Worm (Caenorhabditis elegans) whole organism, midembryonic: ENCODE measurements around the gene F16B12.4.
A peak's percentile ranks its signal among the peaks of the same experiment; 100 is the strongest.

ENCODE experiments used
- T22C8.4 ChIP-seq: fragments of 200-800 bp; sonication (Bioruptor generic); IDR thresholded peaks from 2 replicates; pipeline ENCODE4 v1.3.6; 2022; ENCODE audit warnings: missing genetic modification characterization, missing compliant biosample characterization
- cog-1 ChIP-seq: sonication (generic microtip); optimal IDR thresholded peaks from 2 replicates; lab custom pipeline; 2016; ENCODE audit warnings: missing genetic modification characterization, missing compliant biosample characterization
- flt-1 ChIP-seq: fragments of 200-800 bp; sonication (Bioruptor generic); IDR thresholded peaks from 2 replicates; pipeline ENCODE4 v1.3.6; 2022; ENCODE audit warnings: missing genetic modification characterization, missing compliant biosample characterization
- klf-2 ChIP-seq: fragments of 200-800 bp; sonication (Bioruptor generic); conservative IDR thresholded peaks from 2 replicates; pipeline ENCODE4 v1.3.6; 2022; ENCODE audit warnings: missing genetic modification reagents, missing genetic modification characterization, missing compliant biosample characterization
- med-1 ChIP-seq: sonication (generic microtip); optimal IDR thresholded peaks from 2 replicates; lab custom pipeline; 2017; ENCODE audit warnings: missing genetic modification characterization, mild to moderate bottlenecking, missing compliant biosample characterization, antibody characterized with exemption, missing genetic modification reagents; ENCODE audit not compliant: insufficient read depth
- ref-1 ChIP-seq: fragments of 200-800 bp; sonication (Bioruptor generic); conservative IDR thresholded peaks from 2 replicates; pipeline ENCODE4 v1.3.6; 2022; ENCODE audit warnings: missing genetic modification reagents, missing genetic modification characterization, missing compliant biosample characterization
- tab-1 ChIP-seq: fragments of 200-800 bp; sonication (Bioruptor generic); IDR thresholded peaks from 2 replicates; pipeline ENCODE4 v1.3.6; 2022; ENCODE audit warnings: missing genetic modification characterization, missing compliant biosample characterization
- ztf-23 ChIP-seq: fragments of 200-800 bp; sonication (Bioruptor generic); IDR thresholded peaks from 2 replicates; pipeline ENCODE4 v1.3.6; 2022; ENCODE audit warnings: missing genetic modification reagents, missing genetic modification characterization, missing compliant biosample characterization
- ztf-29 ChIP-seq: fragments of 200-800 bp; sonication (Bioruptor generic); IDR thresholded peaks from 2 replicates; pipeline ENCODE4 v1.3.6; 2022; ENCODE audit warnings: missing genetic modification reagents, missing genetic modification characterization, missing compliant biosample characterization

Gene F16B12.4

ce11 chrX:14131476-14131875, 33.0 kb upstream of the F16B12.4 start:
- TF ChIP-seq tab-1 (GFP tag; lab: Robert Waterston, UW) (no peak), ref-1 (GFP tag; lab: Robert Waterston, UW) (no peak), med-1 (GFP tag; lab: Kevin White, UChicago) (no peak), T22C8.4 (GFP tag; lab: Robert Waterston, UW) (no peak), ztf-23 (no peak), flt-1 (GFP tag; lab: Robert Waterston, UW) (no peak), ztf-29 (GFP tag; lab: Robert Waterston, UW) (no peak), cog-1 (tag; lab: Kevin White, UChicago) (no peak), klf-2 (GFP tag; lab: Robert Waterston, UW) (no peak)

DNA sequence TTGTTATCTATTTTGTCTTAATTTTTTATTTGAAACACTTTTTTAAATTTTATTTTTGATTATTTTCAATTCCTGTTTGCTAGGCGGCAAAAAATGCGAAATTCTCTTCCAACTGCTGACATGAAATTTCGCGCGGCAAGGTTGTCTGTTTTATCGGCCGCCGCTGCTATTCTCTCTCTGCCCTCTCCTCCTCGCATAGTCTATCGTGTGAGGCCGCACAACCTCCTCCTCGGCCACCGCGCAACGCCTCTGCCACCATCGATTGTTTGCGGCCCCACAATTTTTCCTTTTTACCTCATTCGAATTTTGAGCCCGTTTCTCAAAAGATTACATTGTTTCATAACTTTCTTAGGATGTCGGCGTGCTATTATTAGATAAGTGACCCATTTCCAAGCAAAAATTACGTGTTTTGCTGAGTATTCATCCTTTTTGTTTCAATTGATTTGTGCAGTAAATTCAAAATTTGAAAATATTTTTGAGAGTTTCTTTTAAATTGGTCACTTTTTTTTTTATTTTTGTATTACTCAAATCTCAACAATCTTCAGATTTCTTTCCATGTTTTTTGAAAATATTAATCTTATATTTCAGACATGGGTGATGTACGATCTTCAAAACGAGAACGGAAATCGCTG, 28.9 kb upstream of the F16B12.4 start, which contains the start of gene F28H6.4:
Gene F28H6.4, plus strand, starts transcription at position 582 of the 632 bp plus-strand sequence.
- TF ChIP-seq T22C8.4 (GFP tag; lab: Robert Waterston, UW) (peak; percentile 43; the same call in 1 of the 2 replicates), tab-1 (GFP tag; lab: Robert Waterston, UW) (no peak), ztf-29 (GFP tag; lab: Robert Waterston, UW) (no peak)

DNA sequence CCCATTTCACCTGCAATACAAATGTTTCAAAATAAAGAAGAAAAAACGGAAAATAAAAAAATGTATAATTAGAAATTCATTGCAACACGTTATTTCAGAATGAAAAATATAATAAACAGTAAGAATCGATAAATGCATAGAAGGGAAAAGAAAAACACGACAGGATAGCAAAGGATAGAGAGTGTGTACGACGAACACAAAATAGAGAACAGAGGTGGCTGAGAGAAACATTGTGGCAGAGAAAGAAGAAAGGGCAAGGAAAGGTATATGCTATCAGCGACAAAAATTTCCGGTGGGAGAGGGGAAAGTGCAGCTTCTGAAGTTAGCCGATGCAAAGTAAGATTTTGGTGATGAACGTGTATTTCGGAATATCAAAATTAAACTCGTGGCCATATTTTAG, 27.4 kb upstream of the F16B12.4 start, which contains the start of gene F28H6.6:
Gene F28H6.6, minus strand, starts transcription at position 10 of the 400 bp plus-strand sequence.
- TF ChIP-seq ref-1 (GFP tag; lab: Robert Waterston, UW) (no peak), ztf-29 (GFP tag; lab: Robert Waterston, UW) (no peak), tab-1 (GFP tag; lab: Robert Waterston, UW) (no peak), cog-1 (tag; lab: Kevin White, UChicago) (no peak), med-1 (GFP tag; lab: Kevin White, UChicago) (no peak), ztf-23 (no peak), klf-2 (GFP tag; lab: Robert Waterston, UW) (no peak)

- TF ChIP-seq med-1 (GFP tag; lab: Kevin White, UChicago) (no peak), T22C8.4 (GFP tag; lab: Robert Waterston, UW) (no peak), tab-1 (GFP tag; lab: Robert Waterston, UW) (no peak), ztf-29 (GFP tag; lab: Robert Waterston, UW) (no peak), cog-1 (tag; lab: Kevin White, UChicago) (no peak), klf-2 (GFP tag; lab: Robert Waterston, UW) (no peak), ref-1 (GFP tag; lab: Robert Waterston, UW) (no peak)
Measured at ce11 chrX:14118762-14119161, 20.3 kb upstream of the F16B12.4 start.

DNA sequence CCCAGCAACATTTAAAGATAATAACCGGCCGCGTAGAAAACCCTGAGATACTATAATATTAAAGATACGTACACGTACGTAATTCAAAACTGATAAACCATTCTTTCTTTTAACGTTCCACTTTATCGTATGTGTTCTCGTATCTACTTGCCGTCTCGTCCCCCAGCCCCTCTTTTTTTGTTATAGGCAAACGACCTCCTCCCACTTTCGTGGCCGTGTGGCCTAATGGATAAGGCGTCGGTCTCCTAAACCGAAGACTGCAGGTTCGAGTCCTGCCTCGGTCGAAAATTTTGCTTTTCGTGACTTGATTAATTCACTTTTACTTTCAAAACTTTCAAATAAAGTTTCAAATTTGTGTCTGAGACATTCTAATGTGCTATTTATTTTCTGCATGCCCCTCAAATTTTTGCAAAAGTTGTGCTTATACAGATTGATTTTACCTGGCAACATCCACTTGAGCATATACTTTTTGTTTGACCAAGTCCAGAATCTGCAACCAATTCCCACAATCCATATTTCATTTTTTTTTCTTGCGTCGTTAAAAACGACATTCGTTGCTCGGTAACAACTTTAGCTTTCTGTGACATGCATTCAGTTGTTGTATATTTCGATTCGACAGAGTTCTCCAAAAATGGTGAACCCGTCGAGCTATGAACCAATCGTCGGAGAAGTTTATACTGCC, 17.2 kb upstream of the F16B12.4 start, which contains the start of gene F28H6.7:
Gene F28H6.7, plus strand, starts transcription at position 632 of the 682 bp plus-strand sequence.
- TF ChIP-seq cog-1 (tag; lab: Kevin White, UChicago) (peak; percentile 12), tab-1 (GFP tag; lab: Robert Waterston, UW) (peak; percentile 98), med-1 (GFP tag; lab: Kevin White, UChicago) (peak; percentile 60), ztf-23 (peak; percentile 96), flt-1 (GFP tag; lab: Robert Waterston, UW) (peak; percentile 98), ztf-29 (GFP tag; lab: Robert Waterston, UW) (peak; percentile 96), ref-1 (GFP tag; lab: Robert Waterston, UW) (peak; percentile 98), klf-2 (GFP tag; lab: Robert Waterston, UW) (peak; percentile 87), T22C8.4 (GFP tag; lab: Robert Waterston, UW) (peak; percentile 92)

ce11 chrX:14113347-14113746, 14.9 kb upstream of the F16B12.4 start, which contains the start of gene nhr-281:
TSS of gene nhr-281 (minus strand) at chrX:14113447.
- no peak for TF ChIP-seq med-1 (GFP tag; lab: Kevin White, UChicago)
- no peak for TF ChIP-seq flt-1 (GFP tag; lab: Robert Waterston, UW)
- no peak for TF ChIP-seq tab-1 (GFP tag; lab: Robert Waterston, UW)
- no peak for TF ChIP-seq ztf-23
- no peak for TF ChIP-seq klf-2 (GFP tag; lab: Robert Waterston, UW)
- no peak for TF ChIP-seq cog-1 (tag; lab: Kevin White, UChicago)
- TF ChIP-seq ref-1 (GFP tag; lab: Robert Waterston, UW): no peak
- no peak for TF ChIP-seq T22C8.4 (GFP tag; lab: Robert Waterston, UW)
- TF ChIP-seq ztf-29 (GFP tag; lab: Robert Waterston, UW): no peak

DNA sequence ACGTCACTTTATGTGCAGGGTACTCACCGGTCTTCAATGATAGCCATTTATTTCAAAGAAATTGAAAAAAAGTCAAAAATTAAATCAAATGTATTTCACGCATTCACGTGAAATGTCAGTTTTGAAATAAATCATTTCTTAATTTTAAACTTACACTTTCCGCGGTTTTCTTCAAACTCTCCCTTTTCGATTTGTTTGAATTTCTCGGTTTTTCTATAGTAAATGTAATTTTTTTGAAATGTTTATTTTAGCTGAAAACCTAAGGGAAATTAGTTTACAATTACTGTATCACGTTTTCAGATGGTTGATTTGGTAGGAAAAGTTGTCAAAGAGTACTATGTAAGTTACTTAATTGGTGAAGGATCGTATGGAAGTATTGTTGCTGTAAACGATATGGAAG, 9.8 kb upstream of the F16B12.4 start, which contains the start of gene F16B12.7:
Gene F16B12.7, plus strand, starts transcription at position 301 of the 400 bp plus-strand sequence.
- TF ChIP-seq klf-2 (GFP tag; lab: Robert Waterston, UW) (no peak), tab-1 (GFP tag; lab: Robert Waterston, UW) (no peak), flt-1 (GFP tag; lab: Robert Waterston, UW) (no peak), T22C8.4 (GFP tag; lab: Robert Waterston, UW) (no peak), ztf-29 (GFP tag; lab: Robert Waterston, UW) (no peak), med-1 (GFP tag; lab: Kevin White, UChicago) (no peak), cog-1 (tag; lab: Kevin White, UChicago) (no peak), ztf-23 (no peak), ref-1 (GFP tag; lab: Robert Waterston, UW) (no peak)

DNA sequence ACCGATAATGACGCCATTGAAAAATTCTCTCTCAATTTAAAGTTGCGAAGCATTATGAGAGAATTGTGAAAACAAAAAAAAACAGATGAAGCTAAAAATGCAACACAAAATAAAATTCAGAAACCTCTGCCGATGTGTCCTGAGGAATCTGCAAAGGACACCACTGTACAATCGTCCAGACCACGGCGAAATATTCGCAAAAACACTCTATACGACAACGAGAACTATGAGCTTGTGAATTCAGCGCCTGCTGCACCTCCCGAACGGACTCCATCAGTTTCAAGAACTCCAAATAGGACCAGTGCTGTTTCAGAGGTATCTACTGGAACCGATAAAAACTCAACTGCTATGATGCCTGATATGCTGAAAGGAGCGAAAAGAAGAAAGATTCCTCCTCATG, 4.0 kb upstream of the F16B12.4 start:
- TF ChIP-seq T22C8.4 (GFP tag; lab: Robert Waterston, UW): no peak
- TF ChIP-seq flt-1 (GFP tag; lab: Robert Waterston, UW): no peak
- TF ChIP-seq klf-2 (GFP tag; lab: Robert Waterston, UW): no peak
- no peak for TF ChIP-seq cog-1 (tag; lab: Kevin White, UChicago)
- no peak for TF ChIP-seq med-1 (GFP tag; lab: Kevin White, UChicago)
